Fruit fly (Drosophila melanogaster) whole organism, embryonic: ENCODE data around the gene Evi5.

Experiments
- BEAF-32 ChIP-seq: fragments of 200-800 bp; sonication (Bioruptor generic); optimal IDR thresholded peaks from 3 replicates; lab custom pipeline; 2017; ENCODE audit warnings: missing biosample characterization, missing genetic modification characterization, mild to moderate bottlenecking, moderate library complexity, missing genetic modification reagents
- CG10147 ChIP-seq: fragments of 200-800 bp; sonication (Bioruptor generic); optimal IDR thresholded peaks from 2 replicates; lab custom pipeline; 2019; ENCODE audit warnings: missing biosample characterization, mild to moderate bottlenecking, missing genetic modification characterization, moderate library complexity
- CG10431 ChIP-seq: fragments of 200-800 bp; sonication (Bioruptor generic); optimal IDR thresholded peaks from 3 replicates; lab custom pipeline; 2018; ENCODE audit warnings: missing biosample characterization, mild to moderate bottlenecking, missing genetic modification characterization
- CG10979 ChIP-seq: fragments of 200-800 bp; sonication (Bioruptor generic); optimal IDR thresholded peaks from 2 replicates; lab custom pipeline; 2018; ENCODE audit warnings: missing biosample characterization, mild to moderate bottlenecking, missing genetic modification characterization, moderate library complexity
- CG12071 ChIP-seq: fragments of 200-800 bp; sonication (Bioruptor generic); optimal IDR thresholded peaks from 3 replicates; lab custom pipeline; 2018; ENCODE audit warnings: missing biosample characterization, mild to moderate bottlenecking, missing genetic modification characterization
- CG13624 ChIP-seq: fragments of 200-800 bp; sonication (Bioruptor generic); optimal IDR thresholded peaks from 2 replicates; lab custom pipeline; 2016; ENCODE audit warnings: missing biosample characterization, missing genetic modification characterization
- CG17912 ChIP-seq: fragments of 200-800 bp; sonication (Bioruptor generic); optimal IDR thresholded peaks from 2 replicates; lab custom pipeline; 2018; ENCODE audit warnings: missing biosample characterization, mild to moderate bottlenecking, missing genetic modification characterization
- CG2129 ChIP-seq: fragments of 200-800 bp; sonication (Bioruptor generic); IDR thresholded peaks from 2 replicates; pipeline ENCODE4 v1.3.6; 2022; ENCODE audit warnings: missing biosample characterization, missing genetic modification characterization; ENCODE audit not compliant: partially characterized antibody
- CG2712 ChIP-seq: fragments of 200-800 bp; optimal IDR thresholded peaks from 3 replicates; lab custom pipeline; 2019; ENCODE audit warnings: missing biosample characterization, mild to moderate bottlenecking, missing genetic modification characterization, moderate library complexity
- CG3407 ChIP-seq: fragments of 200-800 bp; sonication (Bioruptor generic); optimal IDR thresholded peaks from 2 replicates; lab custom pipeline; 2018; ENCODE audit warnings: missing biosample characterization, mild to moderate bottlenecking, missing genetic modification characterization
- CG34376 ChIP-seq: fragments of 200-800 bp; sonication (Bioruptor generic); optimal IDR thresholded peaks from 2 replicates; lab custom pipeline; 2018; ENCODE audit warnings: missing biosample characterization, mild to moderate bottlenecking, missing genetic modification characterization
- CG3726 ChIP-seq: fragments of 200-800 bp; sonication (Bioruptor generic); IDR thresholded peaks from 3 replicates; pipeline ENCODE4, ENCODE4 v1.3.6; 2022; ENCODE audit warnings: missing biosample characterization, missing genetic modification characterization
- CG3847 ChIP-seq: fragments of 200-800 bp; sonication (Bioruptor generic); IDR thresholded peaks from 2 replicates; pipeline ENCODE4 v1.3.6; 2022; ENCODE audit warnings: missing biosample characterization, missing genetic modification characterization
- CG4282 ChIP-seq: fragments of 200-800 bp; sonication (Bioruptor generic); optimal IDR thresholded peaks from 2 replicates; lab custom pipeline; 2016; ENCODE audit warnings: missing biosample characterization, missing genetic modification characterization
- CG43689 ChIP-seq: fragments of 200-800 bp; sonication (Bioruptor generic); IDR thresholded peaks from 2 replicates; pipeline ENCODE4 v1.3.6; 2022; ENCODE audit warnings: missing biosample characterization, missing genetic modification characterization
- CG6254 ChIP-seq: fragments of 200-800 bp; sonication (Bioruptor generic); optimal IDR thresholded peaks from 3 replicates; lab custom pipeline; 2017; ENCODE audit warnings: mild to moderate bottlenecking, missing biosample characterization, missing genetic modification reagents, missing genetic modification characterization
- CG9817 ChIP-seq: fragments of 200-800 bp; sonication (Bioruptor generic); optimal IDR thresholded peaks from 2 replicates; lab custom pipeline; 2018; ENCODE audit warnings: missing biosample characterization, mild to moderate bottlenecking, missing genetic modification characterization, moderate library complexity
- CrebB ChIP-seq: fragments of 200-800 bp; sonication (Bioruptor generic); optimal IDR thresholded peaks from 3 replicates; lab custom pipeline; 2018; ENCODE audit warnings: missing biosample characterization, mild to moderate bottlenecking, missing genetic modification characterization
- Dll ChIP-seq: fragments of 200-800 bp; sonication (Bioruptor generic); IDR thresholded peaks from 4 replicates; pipeline ENCODE4 v1.3.6; 2022; ENCODE audit warnings: missing biosample characterization, missing genetic modification characterization; ENCODE audit not compliant: partially characterized antibody
- Lpt ChIP-seq: fragments of >200 bp; optimal IDR thresholded peaks from 2 replicates; lab custom pipeline; 2018; ENCODE audit warnings: missing biosample characterization, missing genetic modification characterization
- Mrtf ChIP-seq: fragments of 200-800 bp; sonication (Bioruptor generic); IDR thresholded peaks from 3 replicates; pipeline ENCODE4 v1.3.6; 2022; ENCODE audit warnings: missing biosample characterization, missing genetic modification characterization
- NC2α ChIP-seq: fragments of 200-800 bp; sonication (Bioruptor generic); optimal IDR thresholded peaks from 2 replicates; lab custom pipeline; 2016; ENCODE audit warnings: missing biosample characterization, missing genetic modification characterization
- PHDP ChIP-seq: fragments of 200-800 bp; sonication (Bioruptor generic); optimal IDR thresholded peaks from 3 replicates; lab custom pipeline; 2018; ENCODE audit warnings: missing biosample characterization, mild to moderate bottlenecking, missing genetic modification characterization, moderate library complexity
- Side ChIP-seq: fragments of 200-800 bp; sonication (Bioruptor generic); optimal IDR thresholded peaks from 2 replicates; lab custom pipeline; 2016; ENCODE audit warnings: missing biosample characterization, missing genetic modification characterization
- Sin3A ChIP-seq: fragments of >200 bp; optimal IDR thresholded peaks from 2 replicates; lab custom pipeline; 2018
- TFAM ChIP-seq: fragments of 200-800 bp; sonication (Bioruptor generic); optimal IDR thresholded peaks from 2 replicates; lab custom pipeline; 2017; ENCODE audit warnings: missing biosample characterization, missing genetic modification characterization, inconsistent platforms
- YL-1 ChIP-seq: fragments of 200-800 bp; sonication (Bioruptor generic); optimal IDR thresholded peaks from 3 replicates; lab custom pipeline; 2017; ENCODE audit warnings: missing biosample characterization, mild to moderate bottlenecking, missing genetic modification characterization
- ap ChIP-seq: fragments of 200-800 bp; sonication (Bioruptor generic); IDR thresholded peaks from 2 replicates; pipeline ENCODE4 v1.3.6; 2022; ENCODE audit warnings: missing biosample characterization, missing genetic modification characterization
- bigmax ChIP-seq: fragments of 200-800 bp; sonication (Bioruptor generic); optimal IDR thresholded peaks from 2 replicates; lab custom pipeline; 2018; ENCODE audit warnings: missing biosample characterization, mild to moderate bottlenecking, missing genetic modification characterization
- chm ChIP-seq: fragments of 200-800 bp; sonication (Bioruptor generic); IDR thresholded peaks from 2 replicates; pipeline ENCODE4 v1.3.6; 2022; ENCODE audit warnings: missing biosample characterization, missing genetic modification characterization
- dimm ChIP-seq: fragments of 200-800 bp; sonication (Bioruptor generic); IDR thresholded peaks from 2 replicates; pipeline ENCODE4 v1.3.6; 2022; ENCODE audit warnings: missing biosample characterization, missing genetic modification characterization
- fu2 ChIP-seq: fragments of 200-800 bp; sonication (Bioruptor generic); optimal IDR thresholded peaks from 2 replicates; lab custom pipeline; 2016; ENCODE audit warnings: missing biosample characterization, missing genetic modification characterization
- gro ChIP-seq: fragments of 200-800 bp; sonication (Bioruptor generic); optimal IDR thresholded peaks from 2 replicates; lab custom pipeline; 2016; ENCODE audit warnings: missing biosample characterization, missing genetic modification characterization
- gsb ChIP-seq: fragments of 200-800 bp; sonication (Bioruptor generic); IDR thresholded peaks from 2 replicates; pipeline ENCODE4 v1.3.6; 2022; ENCODE audit warnings: missing biosample characterization, missing genetic modification characterization
- her ChIP-seq: fragments of 200-800 bp; sonication (Bioruptor generic); optimal IDR thresholded peaks from 2 replicates; lab custom pipeline; 2016; ENCODE audit warnings: missing biosample characterization, missing genetic modification characterization
- hkb ChIP-seq, 2 experiments: fragments of 200-800 bp in 1 of 2; fragments of >200 bp in 1 of 2; sonication (Bioruptor generic) in 1 of 2; IDR thresholded peaks in 1 of 2; optimal IDR thresholded peaks in 1 of 2; 2 replicates each; pipeline versions ENCODE4 v1.3.6 to Lab custom; 2017 to 2022; ENCODE audit warnings: missing biosample characterization in 1 of 2, missing genetic modification characterization in 1 of 2
- ken ChIP-seq: fragments of 200-800 bp; sonication (Bioruptor generic); IDR thresholded peaks from 3 replicates; pipeline ENCODE4 v1.3.6; 2022; ENCODE audit warnings: missing biosample characterization, missing genetic modification characterization
- kni ChIP-seq: fragments of 200-800 bp; sonication (Bioruptor generic); optimal IDR thresholded peaks from 3 replicates; lab custom pipeline; 2017; ENCODE audit warnings: mild to moderate bottlenecking, missing biosample characterization, missing genetic modification reagents, missing genetic modification characterization
- lbe ChIP-seq: fragments of 200-800 bp; sonication (Bioruptor generic); optimal IDR thresholded peaks from 2 replicates; lab custom pipeline; 2016; ENCODE audit warnings: missing biosample characterization, mild to moderate bottlenecking, missing genetic modification characterization
- maf-S ChIP-seq: fragments of 200-800 bp; sonication (Bioruptor generic); optimal IDR thresholded peaks from 2 replicates; lab custom pipeline; 2016; ENCODE audit warnings: missing biosample characterization, missing genetic modification characterization
- oc ChIP-seq: fragments of 200-800 bp; sonication (Bioruptor generic); optimal IDR thresholded peaks from 2 replicates; lab custom pipeline; 2018; ENCODE audit warnings: missing biosample characterization, mild to moderate bottlenecking, missing genetic modification characterization, moderate library complexity
- pan ChIP-seq, 4 experiments: fragments of >200 bp in 3 of 4; fragments of 200-800 bp in 1 of 4; sonication (Bioruptor generic) in 1 of 4; optimal IDR thresholded peaks in 3 of 4; IDR thresholded peaks in 1 of 4; 2 replicates each; pipeline versions ENCODE4 v1.3.6 to Lab custom; 2017 to 2022; ENCODE audit warnings: missing biosample characterization in 2 of 4, missing genetic modification characterization in 2 of 4, mixed read lengths in 1 of 4
- salm ChIP-seq: fragments of 200-800 bp; sonication (Bioruptor generic); optimal IDR thresholded peaks from 2 replicates; lab custom pipeline; 2018; ENCODE audit warnings: missing biosample characterization, mild to moderate bottlenecking, missing genetic modification characterization
- shn ChIP-seq: fragments of 200-800 bp; sonication (Bioruptor generic); optimal IDR thresholded peaks from 3 replicates; lab custom pipeline; 2016; ENCODE audit warnings: missing biosample characterization, missing genetic modification characterization
- sim ChIP-seq: fragments of 200-800 bp; sonication (Bioruptor generic); IDR thresholded peaks from 2 replicates; pipeline ENCODE4 v1.3.6; 2022; ENCODE audit warnings: missing biosample characterization, missing genetic modification characterization
- tio ChIP-seq: fragments of 200-800 bp; sonication (Bioruptor generic); optimal IDR thresholded peaks from 2 replicates; lab custom pipeline; 2017; ENCODE audit warnings: missing biosample characterization, missing genetic modification characterization, inconsistent platforms
- vfl ChIP-seq: fragments of 200-800 bp; sonication (Bioruptor generic); optimal IDR thresholded peaks from 2 replicates; lab custom pipeline; 2016; ENCODE audit warnings: missing biosample characterization, missing genetic modification characterization
- wdn ChIP-seq: fragments of 200-800 bp; sonication (Bioruptor generic); IDR thresholded peaks from 2 replicates; pipeline ENCODE4 v1.3.6; 2022; ENCODE audit warnings: missing biosample characterization, missing genetic modification characterization
- z ChIP-seq: fragments of 200-800 bp; sonication (Bioruptor generic); IDR thresholded peaks from 3 replicates; pipeline ENCODE4 v1.3.6; 2022; ENCODE audit warnings: missing biosample characterization, missing genetic modification characterization

The Evi5 gene

DNA sequence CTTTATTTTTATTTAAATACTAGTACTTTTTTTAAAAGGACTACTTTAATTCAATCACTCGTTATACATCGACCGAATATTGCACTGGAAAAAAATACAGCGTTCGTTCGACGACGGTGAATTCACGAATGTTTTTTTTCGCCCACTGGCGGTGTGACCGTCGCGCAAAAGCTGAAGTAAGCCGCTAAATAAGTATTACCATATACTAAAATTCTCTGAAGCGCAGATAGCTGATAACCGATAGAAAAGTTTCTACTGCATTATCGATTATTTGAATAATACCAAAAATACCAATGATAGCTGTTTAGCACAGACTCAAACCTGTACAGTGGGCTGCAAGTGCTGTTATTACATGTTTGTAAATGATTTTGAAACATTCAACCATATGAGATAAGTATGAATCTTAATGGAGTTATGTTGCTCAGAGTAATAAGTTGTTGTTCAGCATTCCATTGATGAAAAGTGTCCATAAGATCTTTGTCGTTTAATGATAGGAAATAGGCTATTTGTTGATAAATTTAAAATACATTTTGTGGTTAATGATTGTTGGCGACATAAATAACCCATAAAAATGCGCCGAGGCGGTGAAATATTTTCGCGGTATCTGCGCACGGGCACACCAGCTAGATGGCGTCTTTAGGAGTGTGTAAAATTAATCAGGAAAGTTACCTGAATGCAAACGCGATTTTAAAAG, at the start of gene Evi5, which contains the start of gene HP5 (continued):
- peak; percentile 80 for TF ChIP-seq CG13624 (GFP tag; lab: Kevin White, UChicago)
- peak; percentile 72 for TF ChIP-seq BEAF-32 (GFP tag; lab: Kevin White, UChicago)
- TF ChIP-seq CG43689, result no peak
- TF ChIP-seq z (GFP tag; lab: Robert Waterston, UW), result no peak
- TF ChIP-seq Mrtf (GFP tag; lab: Robert Waterston, UW), result peak; percentile 65; the same call in 1 of the 3 replicates
- TF ChIP-seq YL-1, result no peak
- peak; percentile 35 for TF ChIP-seq lbe (GFP tag; lab: Kevin White, UChicago)
- TF ChIP-seq shn, result peak; percentile 57
- TF ChIP-seq ken (GFP tag; lab: Robert Waterston, UW), result peak; percentile 71; the same call in 2 of the 3 replicates
- TF ChIP-seq Lpt, result no peak
- TF ChIP-seq pan (optimal IDR thresholded peaks at IDR 0.05; lab: Kevin White, UChicago), result no peak
- peak in 1 of 2 experiments; percentile 16 for TF ChIP-seq pan (GFP tag; optimal IDR thresholded peaks at IDR 0.05 in 1 of 2, IDR thresholded peaks at IDR 0.05 in 1 of 2)
- TF ChIP-seq CG9817 (tag; lab: Kevin White, UChicago), result peak; percentile 48
- no peak for TF ChIP-seq CrebB (tag; lab: Kevin White, UChicago)
- no peak for TF ChIP-seq salm (tag; lab: Kevin White, UChicago)
- TF ChIP-seq TFAM, result no peak
- TF ChIP-seq chm, result no peak
- peak; percentile 41 for TF ChIP-seq fu2 (GFP tag; lab: Kevin White, UChicago)
- TF ChIP-seq CG6254, result no peak
- no peak for TF ChIP-seq CG3407 (GFP tag; lab: Kevin White, UChicago)
- no peak for TF ChIP-seq gsb (GFP tag; lab: Robert Waterston, UW)
- TF ChIP-seq CG2712 (tag; lab: Kevin White, UChicago), result peak; percentile 51
- TF ChIP-seq CG10979, result no peak
- no peak for TF ChIP-seq dimm (GFP tag; lab: Robert Waterston, UW)
- no peak for TF ChIP-seq bigmax (GFP tag; lab: Kevin White, UChicago)
- no peak for TF ChIP-seq CG2129 (GFP tag; lab: Robert Waterston, UW)
- no peak for TF ChIP-seq CG10147
- TF ChIP-seq NC2α (GFP tag; lab: Kevin White, UChicago), result no peak
- TF ChIP-seq CG4282 (GFP tag; lab: Kevin White, UChicago), result peak; percentile 60
- peak; percentile 80 for TF ChIP-seq Sin3A (lab: Kevin White, UChicago)
- no peak for TF ChIP-seq CG10431 (GFP tag; lab: Kevin White, UChicago)
- peak; percentile 27; the same call in 1 of the 2 replicates for TF ChIP-seq wdn
- peak; percentile 47; the same call in 2 of the 4 replicates for TF ChIP-seq Dll (GFP tag; lab: Robert Waterston, UW)
- peak; percentile 49 for TF ChIP-seq CG3847 (GFP tag; lab: Robert Waterston, UW)
- no peak for TF ChIP-seq CG17912 (GFP tag; lab: Kevin White, UChicago)
- TF ChIP-seq gro, result peak; percentile 67
- no peak for TF ChIP-seq CG34376
- TF ChIP-seq vfl (GFP tag; lab: Kevin White, UChicago), result no peak
- TF ChIP-seq hkb (optimal IDR thresholded peaks at IDR 0.05; lab: Kevin White, UChicago), result no peak
- no peak for TF ChIP-seq hkb (GFP tag; IDR thresholded peaks at IDR 0.05; lab: Robert Waterston, UW)
- no peak for TF ChIP-seq sim (GFP tag; lab: Robert Waterston, UW)
- TF ChIP-seq Side (GFP tag; lab: Kevin White, UChicago), result peak; percentile 5
- TF ChIP-seq her, result no peak
- TF ChIP-seq oc (tag; lab: Kevin White, UChicago), result no peak
- TF ChIP-seq maf-S, result peak; percentile 32
- TF ChIP-seq CG12071, result no peak
- peak; percentile 44; the same call in 1 of the 2 replicates for TF ChIP-seq ap (GFP tag; lab: Robert Waterston, UW)
- TF ChIP-seq CG3726 (GFP tag; lab: Robert Waterston, UW), result no peak
- no peak for TF ChIP-seq kni (GFP tag; lab: Kevin White, UChicago)
- TF ChIP-seq tio (GFP tag; lab: Kevin White, UChicago), result peak; percentile 33
- no peak for TF ChIP-seq PHDP (tag; lab: Kevin White, UChicago)
